Fruit fly (Drosophila melanogaster) whole organism, pupa: ENCODE data around the gene CG17746.
A peak's percentile ranks its signal among the peaks of the same experiment; 100 is the strongest.

Source experiments
- CG10348 ChIP-seq: fragments of 200-800 bp; sonication (Bioruptor generic); IDR thresholded peaks from 2 replicates; pipeline ENCODE4 v1.3.6; 2022; ENCODE audit warnings: missing biosample characterization, missing genetic modification characterization
- CG12605 ChIP-seq: fragments of 200-800 bp; sonication (Bioruptor generic); IDR thresholded peaks from 2 replicates; pipeline ENCODE4 v1.3.6; 2022; ENCODE audit warnings: missing biosample characterization, missing genetic modification characterization
- CG13204 ChIP-seq: fragments of 200-800 bp; sonication (Bioruptor generic); optimal IDR thresholded peaks from 2 replicates; lab custom pipeline; 2018; ENCODE audit warnings: missing biosample characterization, mild to moderate bottlenecking, missing genetic modification characterization, moderate library complexity
- CG14655 ChIP-seq: fragments of 200-800 bp; sonication (Bioruptor generic); optimal IDR thresholded peaks from 3 replicates; lab custom pipeline; 2017; ENCODE audit warnings: mild to moderate bottlenecking, missing biosample characterization, missing genetic modification reagents, missing genetic modification characterization
- CG15710 ChIP-seq: fragments of 200-800 bp; sonication (Bioruptor generic); optimal IDR thresholded peaks from 2 replicates; lab custom pipeline; 2018; ENCODE audit warnings: missing biosample characterization, mild to moderate bottlenecking, missing genetic modification characterization, moderate library complexity
- CG17806 ChIP-seq: fragments of 200-800 bp; sonication (Bioruptor generic); optimal IDR thresholded peaks from 2 replicates; lab custom pipeline; 2018; ENCODE audit warnings: missing biosample characterization, mild to moderate bottlenecking, missing genetic modification characterization, moderate library complexity
- CG32121 ChIP-seq: fragments of 200-800 bp; sonication (Bioruptor generic); IDR thresholded peaks from 2 replicates; pipeline ENCODE4 v1.3.6; 2022; ENCODE audit warnings: missing biosample characterization, missing genetic modification characterization
- CG34367 ChIP-seq: fragments of 200-800 bp; sonication (Bioruptor generic); optimal IDR thresholded peaks from 2 replicates; lab custom pipeline; 2018; ENCODE audit warnings: missing biosample characterization, mild to moderate bottlenecking, missing genetic modification characterization
- CG4496 ChIP-seq: fragments of 200-800 bp; sonication (Bioruptor generic); IDR thresholded peaks from 3 replicates; pipeline ENCODE4 v1.3.6; 2022; ENCODE audit warnings: missing biosample characterization, missing genetic modification characterization
- CG8159 ChIP-seq: fragments of 200-800 bp; sonication (Bioruptor generic); optimal IDR thresholded peaks from 3 replicates; lab custom pipeline; 2018; ENCODE audit warnings: missing biosample characterization, mild to moderate bottlenecking, missing genetic modification characterization, moderate library complexity
- CG8301 ChIP-seq: fragments of 200-800 bp; sonication (Bioruptor generic); optimal IDR thresholded peaks from 2 replicates; lab custom pipeline; 2018; ENCODE audit warnings: missing biosample characterization, mild to moderate bottlenecking, missing genetic modification characterization
- CG9948 ChIP-seq: fragments of 200-800 bp; sonication (Bioruptor generic); optimal IDR thresholded peaks from 2 replicates; lab custom pipeline; 2018; ENCODE audit warnings: missing biosample characterization, mild to moderate bottlenecking, missing genetic modification characterization, moderate library complexity
- D1 ChIP-seq: fragments of 200-800 bp; sonication (Bioruptor generic); optimal IDR thresholded peaks from 2 replicates; lab custom pipeline; 2018; ENCODE audit warnings: missing biosample characterization, mild to moderate bottlenecking, missing genetic modification characterization, moderate library complexity
- EcR ChIP-seq: fragments of 200-800 bp; sonication (Bioruptor generic); optimal IDR thresholded peaks from 3 replicates; lab custom pipeline; 2019; ENCODE audit warnings: missing biosample characterization, missing genetic modification characterization, mild to moderate bottlenecking, moderate library complexity, missing genetic modification reagents
- Ets98B ChIP-seq: fragments of 200-800 bp; sonication (Bioruptor generic); IDR thresholded peaks from 2 replicates; pipeline ENCODE4 v1.3.6; 2022; ENCODE audit warnings: missing biosample characterization, missing genetic modification characterization
- Pif1A ChIP-seq: fragments of 200-800 bp; sonication (Bioruptor generic); optimal IDR thresholded peaks from 3 replicates; lab custom pipeline; 2016; ENCODE audit warnings: missing biosample characterization, missing genetic modification characterization
- Pif1B ChIP-seq: fragments of 200-800 bp; sonication (Bioruptor generic); optimal IDR thresholded peaks from 3 replicates; lab custom pipeline; 2016; ENCODE audit warnings: missing biosample characterization, missing genetic modification characterization
- Snoo ChIP-seq: fragments of 200-800 bp; sonication (Bioruptor generic); optimal IDR thresholded peaks from 3 replicates; lab custom pipeline; 2017; ENCODE audit warnings: missing biosample characterization, mild to moderate bottlenecking, missing genetic modification characterization, inconsistent platforms
- fd96Ca ChIP-seq: fragments of 200-800 bp; sonication (Bioruptor generic); IDR thresholded peaks from 3 replicates; pipeline ENCODE4 v1.3.6; 2022; ENCODE audit warnings: missing biosample characterization, missing genetic modification characterization
- gl ChIP-seq: fragments of 200-800 bp; sonication (Bioruptor generic); optimal IDR thresholded peaks from 2 replicates; lab custom pipeline; 2018; ENCODE audit warnings: missing biosample characterization, mild to moderate bottlenecking, missing genetic modification characterization
- rn ChIP-seq: fragments of 200-800 bp; sonication (Bioruptor generic); IDR thresholded peaks from 2 replicates; pipeline ENCODE4 v1.3.6; 2022; ENCODE audit warnings: missing biosample characterization, missing genetic modification characterization

CG17746 gene

DNA sequence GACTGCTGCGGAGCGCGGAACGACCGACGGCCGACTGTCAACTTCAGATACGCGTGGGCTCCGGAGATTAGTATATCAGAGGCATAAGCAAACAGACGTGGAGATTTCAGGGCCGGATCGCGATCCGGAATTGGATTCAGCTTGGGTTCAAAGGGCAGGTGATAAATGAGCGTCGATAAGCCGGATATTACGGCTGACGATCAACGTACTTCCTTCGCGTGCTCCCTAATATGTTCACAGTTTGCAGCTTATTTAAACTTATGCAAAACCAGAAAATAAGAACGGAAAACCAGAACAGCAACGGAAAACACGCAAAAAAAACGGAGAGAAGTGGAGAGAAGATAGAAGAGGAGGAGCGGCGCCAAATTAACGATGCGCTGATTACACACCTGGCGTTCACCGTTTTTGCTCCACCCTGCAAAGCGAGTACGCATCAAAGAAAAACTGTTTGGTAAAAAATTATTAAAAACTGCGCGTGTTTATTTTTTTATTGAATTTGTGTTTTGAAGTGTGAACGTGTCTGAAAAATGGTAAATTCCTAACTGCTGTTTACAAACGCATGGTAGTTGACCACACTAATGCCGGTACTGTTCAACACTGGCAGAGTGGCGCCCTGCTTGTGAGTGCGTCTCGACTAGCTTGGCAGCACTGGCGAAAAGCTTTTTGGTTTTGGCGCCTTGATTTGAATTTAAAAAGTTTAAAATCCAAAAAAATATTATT, at the start of gene CG17746:
TSS of gene CG17746 (minus strand) at position 546 of the 720 bp plus-strand sequence.
- peak; percentile 8 for TF ChIP-seq CG8159 (tag; lab: Kevin White, UChicago)
- TF ChIP-seq CG34367, result no peak
- no peak for TF ChIP-seq Pif1A (GFP tag; lab: Kevin White, UChicago)
- no peak for TF ChIP-seq CG17806
- peak; percentile 39; the same call in 1 of the 3 replicates for TF ChIP-seq CG4496
- peak; percentile 26 for TF ChIP-seq gl (tag; lab: Kevin White, UChicago)
- TF ChIP-seq CG9948 (tag; lab: Kevin White, UChicago), result no peak
- TF ChIP-seq fd96Ca (GFP tag; lab: Robert Waterston, UW), result no peak
- no peak for TF ChIP-seq D1 (tag; lab: Kevin White, UChicago)

DNA sequence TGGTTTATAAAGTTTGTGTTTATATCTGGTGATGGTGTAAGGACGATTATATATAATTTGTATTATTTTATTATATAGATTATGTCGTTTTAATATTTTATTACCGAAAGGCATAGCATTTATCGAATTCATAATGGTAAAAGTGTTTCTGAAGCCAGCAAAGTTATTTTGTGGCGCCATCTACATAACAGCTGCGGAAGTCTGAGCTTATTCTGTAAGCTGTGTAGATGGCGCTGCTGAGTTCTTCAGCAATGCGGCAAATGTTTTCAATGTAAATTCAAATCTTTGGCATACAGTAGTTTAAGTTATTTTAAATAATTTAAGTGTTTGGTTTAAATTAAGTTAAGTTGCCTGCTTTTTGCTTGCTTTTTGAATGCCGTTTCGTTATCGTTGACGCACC, 49.0 kb upstream of the CG17746 start:
- TF ChIP-seq Pif1B (GFP tag; lab: Kevin White, UChicago) (no peak), D1 (tag; lab: Kevin White, UChicago) (peak; percentile 37), CG17806 (no peak)

DNA sequence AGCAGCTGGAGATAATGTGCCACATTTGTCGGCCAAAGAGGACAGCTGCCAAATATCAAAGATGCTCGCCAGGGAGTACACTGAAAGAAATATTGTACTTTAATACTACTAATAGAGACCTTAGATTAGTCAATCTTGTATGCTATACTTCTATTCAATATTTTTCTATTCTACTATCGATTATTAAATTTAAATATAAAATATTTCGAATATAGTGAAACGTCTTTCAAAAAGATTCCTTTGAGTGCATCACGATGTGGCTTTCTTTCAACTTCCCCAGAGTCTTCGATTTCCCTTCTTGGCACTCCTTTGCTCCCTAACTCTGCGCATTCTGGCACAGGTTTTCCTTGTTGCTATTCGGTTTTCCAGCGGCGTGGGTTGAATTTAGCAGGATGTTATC, 45.5 kb upstream of the CG17746 start:
- TF ChIP-seq D1 (tag; lab: Kevin White, UChicago), result no peak
- no peak for TF ChIP-seq rn (GFP tag; lab: Robert Waterston, UW)
- 0 out of 2 replicates have a peak, but pooled peaks have one; percentile 34 for TF ChIP-seq Ets98B (GFP tag; lab: Robert Waterston, UW)
- no peak for TF ChIP-seq Pif1B (GFP tag; lab: Kevin White, UChicago)
- no peak for TF ChIP-seq CG10348 (GFP tag; lab: Robert Waterston, UW)
- TF ChIP-seq CG12605, result no peak
- no peak for TF ChIP-seq Snoo
- TF ChIP-seq fd96Ca (GFP tag; lab: Robert Waterston, UW), result no peak
- no peak for TF ChIP-seq CG4496
- TF ChIP-seq CG17806, result no peak
- TF ChIP-seq EcR, result no peak
- no peak for TF ChIP-seq CG13204 (GFP tag; lab: Kevin White, UChicago)
- TF ChIP-seq CG14655 (GFP tag; lab: Kevin White, UChicago), result peak; percentile 57
- no peak for TF ChIP-seq CG34367
- no peak for TF ChIP-seq CG32121
- no peak for TF ChIP-seq CG15710 (tag; lab: Kevin White, UChicago)
- no peak for TF ChIP-seq gl (tag; lab: Kevin White, UChicago)
- peak; percentile 25 for TF ChIP-seq CG8301
- no peak for TF ChIP-seq CG8159 (tag; lab: Kevin White, UChicago)

DNA sequence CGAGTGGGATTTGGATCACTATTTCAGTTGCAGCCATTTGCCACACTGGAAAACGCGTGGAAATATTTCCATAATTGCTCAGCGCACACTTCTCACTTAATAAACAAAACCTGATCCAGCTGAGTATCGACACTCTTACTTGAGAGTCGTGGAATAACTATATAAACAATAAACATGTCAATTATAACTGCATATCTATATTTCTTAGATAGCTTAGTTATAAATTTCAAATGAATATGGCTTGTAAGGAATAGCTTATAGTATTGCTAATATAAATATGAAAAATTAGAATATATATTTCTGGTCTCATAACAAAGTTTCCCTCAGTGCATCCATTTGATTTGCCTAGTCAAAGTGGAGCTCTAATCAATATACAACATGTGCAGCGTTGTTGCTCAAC, 43.9 kb upstream of the CG17746 start:
- TF ChIP-seq CG8301 (peak; percentile 15), Pif1B (GFP tag; lab: Kevin White, UChicago) (no peak)

DNA sequence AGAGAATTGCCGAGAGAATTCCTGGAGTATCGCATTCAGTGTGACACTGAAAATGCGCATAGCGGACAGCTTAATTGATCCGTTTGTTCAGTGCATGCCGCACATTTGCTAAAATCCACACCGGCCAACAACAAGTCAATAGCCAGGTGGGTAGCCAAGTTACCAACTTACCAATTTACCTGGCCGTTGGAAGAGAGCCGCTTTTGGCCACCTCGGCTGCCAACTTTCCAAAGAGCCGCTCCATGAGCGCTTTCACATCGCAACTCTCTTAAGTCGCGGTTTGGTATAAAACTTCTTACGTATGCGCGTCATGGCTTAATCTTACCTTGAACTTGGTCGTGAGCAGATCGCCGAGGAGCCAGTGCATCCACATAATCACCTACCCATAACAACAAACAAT, 40.6 kb upstream of the CG17746 start, which contains the start of gene CG12017:
TSS of gene CG12017 (plus strand) at position 310 of the 400 bp plus-strand sequence.
- TF ChIP-seq CG8301, result no peak
- TF ChIP-seq CG13204 (GFP tag; lab: Kevin White, UChicago), result no peak
- no peak for TF ChIP-seq Pif1A (GFP tag; lab: Kevin White, UChicago)
- no peak for TF ChIP-seq CG32121
- TF ChIP-seq CG12605, result no peak
- TF ChIP-seq CG9948 (tag; lab: Kevin White, UChicago), result no peak
- no peak for TF ChIP-seq gl (tag; lab: Kevin White, UChicago)
- no peak for TF ChIP-seq CG8159 (tag; lab: Kevin White, UChicago)
- TF ChIP-seq CG15710 (tag; lab: Kevin White, UChicago), result no peak
- TF ChIP-seq Ets98B (GFP tag; lab: Robert Waterston, UW), result no peak
- TF ChIP-seq CG34367, result no peak
- TF ChIP-seq CG4496, result no peak
- no peak for TF ChIP-seq CG17806
- TF ChIP-seq fd96Ca (GFP tag; lab: Robert Waterston, UW), result no peak
- no peak for TF ChIP-seq CG14655 (GFP tag; lab: Kevin White, UChicago)
- no peak for TF ChIP-seq Pif1B (GFP tag; lab: Kevin White, UChicago)
- TF ChIP-seq EcR, result no peak
- TF ChIP-seq D1 (tag; lab: Kevin White, UChicago), result no peak

DNA sequence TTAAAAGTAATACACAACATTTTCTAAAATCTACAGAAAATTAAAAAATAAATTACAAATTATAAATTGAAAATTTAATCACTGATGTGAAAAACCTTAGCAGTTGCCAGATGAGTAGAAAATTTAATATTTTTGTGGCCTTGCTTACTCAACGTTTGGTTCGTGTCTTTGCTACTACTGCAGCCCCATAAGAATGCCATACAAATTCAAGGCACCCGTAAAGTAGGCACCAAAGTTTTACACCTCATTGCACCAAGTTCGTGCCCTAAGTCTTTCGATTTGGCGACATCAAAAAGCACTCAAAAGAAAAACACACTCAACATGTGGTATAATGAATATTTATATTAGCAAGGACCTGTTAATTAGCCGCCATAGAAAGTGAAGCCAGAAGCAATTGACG, 37.6 kb upstream of the CG17746 start:
- no peak for TF ChIP-seq CG17806
- TF ChIP-seq CG32121, result no peak
- peak; percentile 53 for TF ChIP-seq D1 (tag; lab: Kevin White, UChicago)
- no peak for TF ChIP-seq CG8159 (tag; lab: Kevin White, UChicago)
- peak; percentile 10 for TF ChIP-seq EcR

DNA sequence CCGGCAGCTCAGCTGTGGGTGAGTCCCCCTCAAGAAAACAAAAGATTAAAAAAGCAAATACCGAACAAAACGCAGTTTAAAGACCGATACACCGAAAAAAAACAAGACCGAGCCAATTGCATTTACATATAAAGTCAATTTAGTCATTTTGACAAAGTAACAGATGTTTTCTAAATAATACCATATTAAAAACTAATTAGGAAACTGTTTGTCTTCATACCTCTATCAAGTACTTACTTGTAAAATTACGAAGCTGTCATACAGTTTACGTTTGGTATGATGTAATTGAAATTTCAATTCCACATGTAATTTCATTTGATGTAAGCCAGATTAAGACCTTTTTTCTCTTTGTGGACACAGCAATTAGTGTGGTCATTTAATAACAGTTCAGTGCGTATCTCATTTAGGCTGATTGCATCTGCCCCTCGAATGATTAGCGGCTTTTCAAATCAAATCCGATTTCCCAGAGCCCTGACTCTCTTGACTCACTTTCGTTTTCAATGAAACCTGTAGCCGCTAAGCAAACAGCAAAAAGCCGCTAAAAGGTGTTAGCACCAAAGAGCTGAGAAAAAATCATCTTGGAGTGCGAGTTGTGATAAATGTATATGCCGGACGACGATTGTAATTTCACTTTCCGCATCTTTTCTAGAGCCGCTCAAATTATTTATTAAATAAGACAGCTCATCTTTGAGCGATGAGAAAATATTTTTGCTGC, 35.2 kb upstream of the CG17746 start:
- TF ChIP-seq Snoo, result no peak
- no peak for TF ChIP-seq D1 (tag; lab: Kevin White, UChicago)
- TF ChIP-seq rn (GFP tag; lab: Robert Waterston, UW), result no peak
- TF ChIP-seq CG8159 (tag; lab: Kevin White, UChicago), result peak; percentile 34
- TF ChIP-seq CG14655 (GFP tag; lab: Kevin White, UChicago), result peak; percentile 8
- TF ChIP-seq CG17806, result peak; percentile 4
- TF ChIP-seq gl (tag; lab: Kevin White, UChicago), result no peak
- no peak for TF ChIP-seq CG10348 (GFP tag; lab: Robert Waterston, UW)
- no peak for TF ChIP-seq CG15710 (tag; lab: Kevin White, UChicago)
- no peak for TF ChIP-seq CG32121
- no peak for TF ChIP-seq CG8301
- no peak for TF ChIP-seq EcR
- no peak for TF ChIP-seq CG13204 (GFP tag; lab: Kevin White, UChicago)
- peak; percentile 7 for TF ChIP-seq CG9948 (tag; lab: Kevin White, UChicago)
- TF ChIP-seq Pif1B (GFP tag; lab: Kevin White, UChicago), result no peak
- no peak for TF ChIP-seq Pif1A (GFP tag; lab: Kevin White, UChicago)
